Fruit fly (Drosophila melanogaster) whole organism, embryonic: Measurements from ENCODE around the gene CG5104.
"Not testable (repeated sequence)": the region's sequence is repeated elsewhere in the genome, so short reads cannot be mapped to it uniquely, and the experiment has no call there.

Source experiments
- Asciz ChIP-seq: fragments of 200-800 bp; sonication (Bioruptor generic); optimal IDR thresholded peaks from 2 replicates; lab custom pipeline; 2017; ENCODE audit warnings: missing biosample characterization, mild to moderate bottlenecking, missing genetic modification characterization, missing genetic modification reagents
- CG1024 ChIP-seq: fragments of 200-800 bp; sonication (Bioruptor generic); IDR thresholded peaks from 2 replicates; pipeline ENCODE4 v1.3.6; 2022; ENCODE audit warnings: missing biosample characterization, missing genetic modification characterization
- CG15073 ChIP-seq: fragments of 200-800 bp; sonication (Bioruptor generic); optimal IDR thresholded peaks from 2 replicates; lab custom pipeline; 2016; ENCODE audit warnings: missing biosample characterization, missing genetic modification characterization
- CG15696 ChIP-seq: fragments of 200-800 bp; sonication (Bioruptor generic); optimal IDR thresholded peaks from 2 replicates; lab custom pipeline; 2019; ENCODE audit warnings: missing biosample characterization, mild to moderate bottlenecking, missing genetic modification characterization, moderate library complexity
- CG17186 ChIP-seq: fragments of 200-800 bp; sonication (Bioruptor generic); optimal IDR thresholded peaks from 3 replicates; lab custom pipeline; 2017; ENCODE audit warnings: missing biosample characterization, missing genetic modification reagents, missing genetic modification characterization
- CG17361 ChIP-seq: fragments of 200-800 bp; sonication (Bioruptor generic); IDR thresholded peaks from 3 replicates; pipeline ENCODE4 v1.3.6; 2022; ENCODE audit warnings: missing biosample characterization, missing genetic modification characterization
- CG17568 ChIP-seq: fragments of 200-800 bp; sonication (Bioruptor generic); optimal IDR thresholded peaks from 2 replicates; lab custom pipeline; 2018; ENCODE audit warnings: missing biosample characterization, mild to moderate bottlenecking, missing genetic modification characterization, moderate library complexity
- CG18262 ChIP-seq: fragments of 200-800 bp; optimal IDR thresholded peaks from 3 replicates; lab custom pipeline; 2019; ENCODE audit warnings: missing biosample characterization, mild to moderate bottlenecking, missing genetic modification characterization, moderate library complexity
- CG2116 ChIP-seq: fragments of 200-800 bp; sonication (Bioruptor generic); optimal IDR thresholded peaks from 3 replicates; lab custom pipeline; 2018; ENCODE audit warnings: missing biosample characterization, mild to moderate bottlenecking, missing genetic modification characterization
- CG2678 ChIP-seq: fragments of 200-800 bp; sonication (Bioruptor generic); optimal IDR thresholded peaks from 3 replicates; lab custom pipeline; 2019; ENCODE audit warnings: missing biosample characterization, mild to moderate bottlenecking, missing genetic modification characterization, moderate library complexity
- CG30020 ChIP-seq: fragments of 200-800 bp; optimal IDR thresholded peaks from 2 replicates; lab custom pipeline; 2019; ENCODE audit warnings: missing biosample characterization, mild to moderate bottlenecking, missing genetic modification characterization, moderate library complexity
- CG31388 ChIP-seq: fragments of 200-800 bp; sonication (Bioruptor generic); optimal IDR thresholded peaks from 2 replicates; lab custom pipeline; 2016; ENCODE audit warnings: missing biosample characterization, missing genetic modification characterization
- CG4360 ChIP-seq: fragments of 200-800 bp; sonication (Bioruptor generic); IDR thresholded peaks from 2 replicates; pipeline ENCODE4 v1.3.6; 2022; ENCODE audit warnings: missing biosample characterization, missing genetic modification characterization
- CG4820 ChIP-seq: fragments of 200-800 bp; sonication (Bioruptor generic); optimal IDR thresholded peaks from 3 replicates; lab custom pipeline; 2016; ENCODE audit warnings: missing biosample characterization, missing genetic modification characterization
- CG5953 ChIP-seq: fragments of 200-800 bp; sonication (Bioruptor generic); IDR thresholded peaks from 2 replicates; pipeline ENCODE4 v1.3.6; 2022; ENCODE audit warnings: missing biosample characterization, missing genetic modification characterization
- CG6175 ChIP-seq: fragments of 200-800 bp; sonication (Bioruptor generic); IDR thresholded peaks from 3 replicates; pipeline ENCODE4 v1.3.6; 2022; ENCODE audit warnings: missing biosample characterization, missing genetic modification characterization
- CG6689 ChIP-seq: fragments of 200-800 bp; sonication (Bioruptor generic); IDR thresholded peaks from 2 replicates; pipeline ENCODE4 v1.3.6; 2022; ENCODE audit warnings: missing biosample characterization, missing genetic modification characterization
- CG8359 ChIP-seq: fragments of 200-800 bp; sonication (Bioruptor generic); optimal IDR thresholded peaks from 2 replicates; lab custom pipeline; 2017; ENCODE audit warnings: missing biosample characterization, mild to moderate bottlenecking, missing genetic modification characterization, borderline replicate concordance
- CG9817 ChIP-seq: fragments of 200-800 bp; sonication (Bioruptor generic); optimal IDR thresholded peaks from 2 replicates; lab custom pipeline; 2018; ENCODE audit warnings: missing biosample characterization, mild to moderate bottlenecking, missing genetic modification characterization, moderate library complexity
- Chrac-16 ChIP-seq: fragments of 200-800 bp; sonication (Bioruptor generic); optimal IDR thresholded peaks from 3 replicates; lab custom pipeline; 2016; ENCODE audit warnings: missing biosample characterization, missing genetic modification characterization
- Drgx ChIP-seq: fragments of 200-800 bp; sonication (Bioruptor generic); IDR thresholded peaks from 2 replicates; pipeline ENCODE4 v1.3.6; 2022; ENCODE audit warnings: missing biosample characterization, missing genetic modification characterization
- Ets65A ChIP-seq: fragments of 200-800 bp; sonication (Bioruptor generic); peaks from one replicate; lab custom pipeline; 2016; ENCODE audit warnings: missing biosample characterization, missing genetic modification characterization
- HHEX ChIP-seq: fragments of 200-800 bp; sonication (Bioruptor generic); optimal IDR thresholded peaks from 3 replicates; lab custom pipeline; 2017; ENCODE audit warnings: missing biosample characterization, mild to moderate bottlenecking, missing genetic modification characterization, missing genetic modification reagents
- HmgD ChIP-seq: fragments of 200-800 bp; sonication (Bioruptor generic); optimal IDR thresholded peaks from 3 replicates; lab custom pipeline; 2016; ENCODE audit warnings: missing biosample characterization, missing genetic modification characterization
- Hr39 ChIP-seq: fragments of >200 bp; optimal IDR thresholded peaks from 2 replicates; lab custom pipeline; 2017
- Hr51 ChIP-seq, 2 experiments: fragments of 200-800 bp; sonication (Bioruptor generic); optimal IDR thresholded peaks; 2 replicates in 1 of 2; 3 replicates in 1 of 2; lab custom pipeline; 2016 to 2018; ENCODE audit warnings: missing biosample characterization in 2 of 2, missing genetic modification characterization in 2 of 2, mild to moderate bottlenecking in 1 of 2, moderate library complexity in 1 of 2
- Myb ChIP-seq: fragments of 200-800 bp; sonication (Bioruptor generic); optimal IDR thresholded peaks from 2 replicates; lab custom pipeline; 2016; ENCODE audit warnings: missing biosample characterization, missing genetic modification characterization
- Oli ChIP-seq: fragments of 200-800 bp; sonication (Bioruptor generic); optimal IDR thresholded peaks from 2 replicates; lab custom pipeline; 2018; ENCODE audit warnings: missing biosample characterization, mild to moderate bottlenecking, missing genetic modification characterization, moderate library complexity
- Rx ChIP-seq: fragments of 200-800 bp; sonication (Bioruptor generic); IDR thresholded peaks from 2 replicates; pipeline ENCODE4 v1.3.6; 2022; ENCODE audit warnings: missing biosample characterization, missing genetic modification characterization
- Spps ChIP-seq: fragments of 200-800 bp; sonication (Bioruptor generic); optimal IDR thresholded peaks from 2 replicates; lab custom pipeline; 2018; ENCODE audit warnings: missing biosample characterization, mild to moderate bottlenecking, missing genetic modification characterization
- YL-1 ChIP-seq: fragments of 200-800 bp; sonication (Bioruptor generic); optimal IDR thresholded peaks from 3 replicates; lab custom pipeline; 2017; ENCODE audit warnings: missing biosample characterization, mild to moderate bottlenecking, missing genetic modification characterization
- ap ChIP-seq: fragments of 200-800 bp; sonication (Bioruptor generic); IDR thresholded peaks from 2 replicates; pipeline ENCODE4 v1.3.6; 2022; ENCODE audit warnings: missing biosample characterization, missing genetic modification characterization
- cad ChIP-seq: fragments of >200 bp; optimal IDR thresholded peaks from 2 replicates; lab custom pipeline; 2017; ENCODE audit warnings: missing biosample characterization, missing genetic modification characterization
- cg ChIP-seq: fragments of 200-800 bp; sonication (Bioruptor generic); optimal IDR thresholded peaks from 3 replicates; lab custom pipeline; 2019; ENCODE audit warnings: missing biosample characterization, mild to moderate bottlenecking, missing genetic modification characterization, moderate library complexity
- chinmo ChIP-seq: fragments of 200-800 bp; sonication (Bioruptor generic); IDR thresholded peaks from 4 replicates; pipeline ENCODE4 v1.3.6; 2022; ENCODE audit warnings: missing biosample characterization, missing genetic modification characterization; ENCODE audit not compliant: partially characterized antibody
- gt ChIP-seq: fragments of 200-800 bp; sonication (Bioruptor generic); IDR thresholded peaks from 2 replicates; pipeline ENCODE4 v1.3.6; 2022; ENCODE audit warnings: missing biosample characterization, missing genetic modification characterization
- inv ChIP-seq: fragments of 200-800 bp; sonication (Bioruptor generic); IDR thresholded peaks from 2 replicates; pipeline ENCODE4 v1.3.6; 2022; ENCODE audit warnings: missing biosample characterization, missing genetic modification characterization; ENCODE audit not compliant: partially characterized antibody
- jing ChIP-seq: fragments of 200-800 bp; sonication (Bioruptor generic); optimal IDR thresholded peaks from 2 replicates; lab custom pipeline; 2018; ENCODE audit warnings: missing biosample characterization, mild to moderate bottlenecking, missing genetic modification characterization
- lov ChIP-seq, 2 experiments: fragments of 200-800 bp in 1 of 2; fragments of >200 bp in 1 of 2; sonication (Bioruptor generic) in 1 of 2; IDR thresholded peaks in 1 of 2; optimal IDR thresholded peaks in 1 of 2; 2 replicates in 1 of 2; 3 replicates in 1 of 2; pipeline versions ENCODE4 v1.3.6 to Lab custom; 2017 to 2022; ENCODE audit warnings: missing biosample characterization in 1 of 2, missing genetic modification characterization in 1 of 2
- maf-S ChIP-seq: fragments of 200-800 bp; sonication (Bioruptor generic); optimal IDR thresholded peaks from 2 replicates; lab custom pipeline; 2016; ENCODE audit warnings: missing biosample characterization, missing genetic modification characterization
- phol ChIP-seq: fragments of 200-800 bp; sonication (Bioruptor generic); optimal IDR thresholded peaks from 3 replicates; lab custom pipeline; 2018; ENCODE audit warnings: missing biosample characterization, mild to moderate bottlenecking, missing genetic modification characterization, moderate library complexity
- pros ChIP-seq: fragments of 200-800 bp; sonication (Bioruptor generic); optimal IDR thresholded peaks from 3 replicates; lab custom pipeline; 2019; ENCODE audit warnings: missing biosample characterization, mild to moderate bottlenecking, missing genetic modification characterization, moderate library complexity
- schlank ChIP-seq: fragments of 200-800 bp; sonication (Bioruptor generic); optimal IDR thresholded peaks from 2 replicates; lab custom pipeline; 2018; ENCODE audit warnings: missing biosample characterization, mild to moderate bottlenecking, missing genetic modification characterization
- sens ChIP-seq: fragments of 200-800 bp; sonication (Bioruptor generic); peaks from one replicate; lab custom pipeline; 2016; ENCODE audit warnings: missing biosample characterization, missing genetic modification characterization
- slou ChIP-seq: fragments of 200-800 bp; sonication (Bioruptor generic); optimal IDR thresholded peaks from 3 replicates; lab custom pipeline; 2016; ENCODE audit warnings: missing biosample characterization, missing genetic modification characterization
- stc ChIP-seq: fragments of 200-800 bp; sonication (Bioruptor generic); IDR thresholded peaks from 2 replicates; pipeline ENCODE4 v1.3.6; 2022; ENCODE audit warnings: missing biosample characterization, missing genetic modification characterization
- unpg ChIP-seq: fragments of 200-800 bp; sonication (Bioruptor generic); optimal IDR thresholded peaks from 3 replicates; lab custom pipeline; 2018; ENCODE audit warnings: missing biosample characterization, mild to moderate bottlenecking, missing genetic modification characterization, moderate library complexity
- wdn ChIP-seq: fragments of 200-800 bp; sonication (Bioruptor generic); IDR thresholded peaks from 2 replicates; pipeline ENCODE4 v1.3.6; 2022; ENCODE audit warnings: missing biosample characterization, missing genetic modification characterization

CG5104 gene

dm6 chr3L:20503886-20504285 is 16.9 kb upstream of the CG5104 start, which contains the start of gene CG17637:
CG17637 (plus strand) TSS chr3L:20504186.
- TF ChIP-seq unpg; slou (GFP tag; lab: Kevin White, UChicago); wdn (GFP tag; lab: Robert Waterston, UW): not testable (repeated sequence)

DNA sequence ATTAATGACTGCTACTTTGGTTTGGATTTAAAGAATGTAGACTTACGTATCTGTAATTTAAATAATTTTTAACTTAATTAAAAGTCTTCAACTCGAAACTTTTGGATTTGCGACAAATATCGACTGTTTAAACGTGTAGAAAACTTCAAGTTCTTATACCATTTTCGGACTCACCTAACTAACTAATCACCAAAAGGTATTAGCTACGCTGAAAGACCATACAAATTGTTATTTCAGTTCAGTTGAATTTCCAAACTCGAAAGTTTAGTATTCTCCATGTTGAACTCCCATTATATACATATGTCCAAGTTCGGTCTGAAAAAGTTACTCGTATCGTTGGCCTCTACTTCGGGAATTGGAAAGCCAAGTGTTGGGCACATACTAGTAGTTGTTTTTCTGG is 15.1 kb upstream of the CG5104 start, which contains the start of gene CG5078:
TSS of gene CG5078 (plus strand) at position 301 of the 400 bp plus-strand sequence.
- TF ChIP-seq Hr51 (GFP tag; optimal IDR thresholded peaks at IDR 0.05; lab: Kevin White, UChicago) = no peak
- no peak for TF ChIP-seq chinmo (GFP tag; lab: Robert Waterston, UW)
- no peak for TF ChIP-seq ap (GFP tag; lab: Robert Waterston, UW)
- TF ChIP-seq CG31388 = no peak
- no peak for TF ChIP-seq schlank (tag; lab: Kevin White, UChicago)
- TF ChIP-seq CG5953 = no peak
- TF ChIP-seq CG9817 (tag; lab: Kevin White, UChicago) = no peak
- no peak for TF ChIP-seq gt (GFP tag; lab: Robert Waterston, UW)
- TF ChIP-seq cad (GFP tag; lab: Kevin White, UChicago) = no peak
- TF ChIP-seq Chrac-16 = no peak
- TF ChIP-seq Asciz (GFP tag; lab: Kevin White, UChicago) = no peak
- no peak for TF ChIP-seq CG8359 (GFP tag; lab: Kevin White, UChicago)
- TF ChIP-seq inv (GFP tag; lab: Robert Waterston, UW) = no peak
- TF ChIP-seq Ets65A (GFP tag; lab: Kevin White, UChicago) = peak; percentile 66
- peak; percentile 2 for TF ChIP-seq sens
- TF ChIP-seq pros (GFP tag; lab: Kevin White, UChicago) = no peak

DNA sequence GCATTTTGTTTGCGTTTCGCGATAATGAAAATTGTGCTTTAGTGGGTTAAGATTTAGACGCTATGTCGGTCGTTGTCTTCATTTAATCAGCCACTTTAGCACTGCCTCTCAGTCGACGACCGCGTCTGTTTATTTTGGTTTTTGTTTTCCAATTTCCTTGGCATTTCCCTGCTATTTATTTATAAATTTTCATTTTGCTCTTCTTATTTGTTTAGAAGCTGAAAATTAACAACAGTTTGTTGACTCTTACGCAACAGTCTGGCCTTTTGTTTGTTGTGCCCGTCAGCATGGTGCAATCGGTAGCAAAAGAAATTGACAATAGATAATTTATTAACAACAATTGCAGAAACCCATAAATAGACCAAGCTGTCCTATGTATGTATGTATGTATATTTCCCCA is 13.3 kb upstream of the CG5104 start:
- TF ChIP-seq CG6175 (GFP tag; lab: Robert Waterston, UW) = no peak
- no peak for TF ChIP-seq Oli (tag; lab: Kevin White, UChicago)
- TF ChIP-seq CG15073 (GFP tag; lab: Kevin White, UChicago) = no peak
- TF ChIP-seq CG6689 (GFP tag; lab: Robert Waterston, UW) = no peak
- no peak for TF ChIP-seq Myb (GFP tag; lab: Kevin White, UChicago)
- TF ChIP-seq Drgx (GFP tag; lab: Robert Waterston, UW) = no peak
- no peak for TF ChIP-seq CG2116 (GFP tag; lab: Kevin White, UChicago)
- TF ChIP-seq schlank (tag; lab: Kevin White, UChicago) = no peak
- TF ChIP-seq CG17361 = no peak
- TF ChIP-seq HmgD (GFP tag; lab: Kevin White, UChicago) = no peak
- no peak for TF ChIP-seq CG4360
- no peak for TF ChIP-seq maf-S (GFP tag; lab: Kevin White, UChicago)
- TF ChIP-seq phol = no peak
- 0 out of 2 replicates have a peak, but pooled peaks have one; percentile 42 for TF ChIP-seq stc (GFP tag; lab: Robert Waterston, UW)
- no peak for TF ChIP-seq jing (GFP tag; lab: Kevin White, UChicago)
- peak; percentile 33 for TF ChIP-seq Spps (tag; lab: Kevin White, UChicago)
- peak; percentile 38 for TF ChIP-seq CG15696 (tag; lab: Kevin White, UChicago)
- TF ChIP-seq lov (optimal IDR thresholded peaks at IDR 0.05; lab: Kevin White, UChicago) = no peak
- 0 out of 3 replicates have a peak, but pooled peaks have one; percentile 43 for TF ChIP-seq lov (GFP tag; IDR thresholded peaks at IDR 0.05; lab: Robert Waterston, UW)
- peak; percentile 31 for TF ChIP-seq CG17568 (GFP tag; lab: Kevin White, UChicago)
- no peak for TF ChIP-seq CG30020
- no peak for TF ChIP-seq cg (GFP tag; lab: Kevin White, UChicago)
- TF ChIP-seq CG1024 = no peak
- TF ChIP-seq Rx = 0 out of 2 replicates have a peak, but pooled peaks have one; percentile 6
- TF ChIP-seq YL-1 (GFP tag; lab: Kevin White, UChicago) = no peak
- TF ChIP-seq CG4820 (GFP tag; lab: Kevin White, UChicago) = no peak
- TF ChIP-seq CG18262 (tag; lab: Kevin White, UChicago) = no peak
- TF ChIP-seq HHEX (GFP tag; lab: Kevin White, UChicago) = peak; percentile 18
- no peak for TF ChIP-seq Hr39 (lab: Kevin White, UChicago)
- peak; percentile 20 for TF ChIP-seq CG2678 (tag; lab: Kevin White, UChicago)
- no peak for TF ChIP-seq CG17186 (GFP tag; lab: Kevin White, UChicago)
